Fruit fly (Drosophila melanogaster): ENCODE measurements around the gene CG17026.

CG17026 gene

dm6 chr3L:15999358-16000005 lies 24.3 kb downstream of the CG17026 start (continued):
- TF ChIP-seq knrl (GFP tag; IDR thresholded peaks at IDR 0.05; ENCODE audit: partially characterized antibody): no peak
- peak; percentile 63 for TF ChIP-seq CG7745 (tag; optimal IDR thresholded peaks at IDR 0.05)
- no peak; the same call in 2 of the 3 replicates for TF ChIP-seq Mrtf (GFP tag; IDR thresholded peaks at IDR 0.05)
- no peak for TF ChIP-seq cas (GFP tag; IDR thresholded peaks at IDR 0.05)
- no peak for TF ChIP-seq CG13123 (GFP tag; optimal IDR thresholded peaks at IDR 0.05)
- TF ChIP-seq CG1792 (GFP tag; optimal IDR thresholded peaks at IDR 0.05): no peak
- TF ChIP-seq Dref (GFP tag; IDR thresholded peaks at IDR 0.05): no peak
- TF ChIP-seq gcm (GFP tag; optimal IDR thresholded peaks at IDR 0.05): no peak
- no peak for TF ChIP-seq Oaz (GFP tag; IDR thresholded peaks at IDR 0.05)
- peak; percentile 9 for TF ChIP-seq CG10654 (GFP tag; optimal IDR thresholded peaks at IDR 0.05)
- peak; percentile 37 for TF ChIP-seq CG14441 (GFP tag; IDR thresholded peaks at IDR 0.05)
- peak; percentile 53 for TF ChIP-seq Fer3 (tag; optimal IDR thresholded peaks at IDR 0.05)
- peak; percentile 10 for TF ChIP-seq trem (tag; optimal IDR thresholded peaks at IDR 0.05)
- no peak for TF ChIP-seq jigr1 (GFP tag; IDR thresholded peaks at IDR 0.05)
- TF ChIP-seq tup (GFP tag; optimal IDR thresholded peaks at IDR 0.05): no peak
- TF ChIP-seq kah (GFP tag; optimal IDR thresholded peaks at IDR 0.05): no peak
- TF ChIP-seq insv (GFP tag; optimal IDR thresholded peaks at IDR 0.05): no peak
- TF ChIP-seq CG11093 (GFP tag; IDR thresholded peaks at IDR 0.05): peak; percentile 26; the same call in 1 of the 3 replicates
- TF ChIP-seq stc (GFP tag; IDR thresholded peaks at IDR 0.05): no peak
- TF ChIP-seq E2f1 (GFP tag; IDR thresholded peaks at IDR 0.05): peak; percentile 55
- no peak for TF ChIP-seq klu (GFP tag; IDR thresholded peaks at IDR 0.05)
- TF ChIP-seq CG31388 (GFP tag; optimal IDR thresholded peaks at IDR 0.05): no peak
- TF ChIP-seq GATAe (GFP tag; conservative IDR thresholded peaks at IDR 0.05): peak; percentile 65
- peak; percentile 14 for TF ChIP-seq Atf3 (GFP tag; optimal IDR thresholded peaks at IDR 0.05)
- peak; percentile 63 for TF ChIP-seq CG7556 (GFP tag; optimal IDR thresholded peaks at IDR 0.05)
- TF ChIP-seq ken (GFP tag; IDR thresholded peaks at IDR 0.05): no peak
- no peak for TF ChIP-seq B-H2 (GFP tag; optimal IDR thresholded peaks at IDR 0.05)
- no peak for TF ChIP-seq gro (GFP tag; optimal IDR thresholded peaks at IDR 0.05)
- peak; percentile 41 for TF ChIP-seq CG18476 (GFP tag; optimal IDR thresholded peaks at IDR 0.05)
- no peak for TF ChIP-seq lov (optimal IDR thresholded peaks at IDR 0.05)
- TF ChIP-seq lov (GFP tag; IDR thresholded peaks at IDR 0.05): no peak
- no peak for TF ChIP-seq aop (GFP tag; IDR thresholded peaks at IDR 0.05)
- TF ChIP-seq gt (GFP tag; IDR thresholded peaks at IDR 0.05): no peak
- TF ChIP-seq cg (GFP tag; optimal IDR thresholded peaks at IDR 0.05): peak; percentile 14
- TF ChIP-seq mirr (GFP tag; optimal IDR thresholded peaks at IDR 0.05): peak; percentile 48
- no peak for TF ChIP-seq CG1529 (GFP tag; optimal IDR thresholded peaks at IDR 0.05)
- TF ChIP-seq hkb (optimal IDR thresholded peaks at IDR 0.05): no peak
- TF ChIP-seq hkb (GFP tag; IDR thresholded peaks at IDR 0.05): peak; percentile 49
- TF ChIP-seq CG12236 (GFP tag; optimal IDR thresholded peaks at IDR 0.05): no peak
- TF ChIP-seq CG18764 (GFP tag; optimal IDR thresholded peaks at IDR 0.05): peak; percentile 17
- no peak for TF ChIP-seq HmgD (GFP tag; optimal IDR thresholded peaks at IDR 0.05)
- TF ChIP-seq CG9727 (GFP tag; optimal IDR thresholded peaks at IDR 0.05): peak; percentile 59
- peak; percentile 14 for TF ChIP-seq CG12071 (GFP tag; optimal IDR thresholded peaks at IDR 0.05)
- TF ChIP-seq CG7963 (GFP tag; IDR thresholded peaks at IDR 0.05; ENCODE audit: partially characterized antibody): no peak
- no peak for TF ChIP-seq CG3838 (GFP tag; optimal IDR thresholded peaks at IDR 0.05)
- no peak for TF ChIP-seq cad (GFP tag; optimal IDR thresholded peaks at IDR 0.05)
- TF ChIP-seq MESR4 (GFP tag; optimal IDR thresholded peaks at IDR 0.05): no peak
- TF ChIP-seq CG10321 (GFP tag; IDR thresholded peaks at IDR 0.05): no peak
- peak; percentile 56; the same call in 1 of the 3 replicates for TF ChIP-seq CG11695 (GFP tag; IDR thresholded peaks at IDR 0.05)
- TF ChIP-seq CG8359 (GFP tag; optimal IDR thresholded peaks at IDR 0.05; ENCODE audit: borderline replicate concordance): no peak
- peak; percentile 43 for TF ChIP-seq HHEX (GFP tag; optimal IDR thresholded peaks at IDR 0.05)
- TF ChIP-seq B-H1 (GFP tag; IDR thresholded peaks at IDR 0.05): peak; percentile 23; the same call in 1 of the 3 replicates

All from whole organism, embryonic.